Worm (Caenorhabditis elegans) whole organism, late embryonic: Measurements from ENCODE around the gene C03H5.4.

Source experiments
- ceh-22 ChIP-seq: sonication (generic microtip); optimal IDR thresholded peaks from 2 replicates; lab custom pipeline; 2017; ENCODE audit warnings: missing biosample characterization, missing genetic modification characterization
- ceh-48 ChIP-seq: sonication (generic microtip); optimal IDR thresholded peaks from 2 replicates; lab custom pipeline; 2016; ENCODE audit warnings: missing genetic modification characterization, inconsistent platforms, missing compliant biosample characterization
- elt-2 ChIP-seq: sonication (generic microtip); optimal IDR thresholded peaks from 2 replicates; lab custom pipeline; 2016; ENCODE audit warnings: missing genetic modification reagents, missing genetic modification characterization, missing compliant biosample characterization
- fkh-10 ChIP-seq: fragments of 150-350 bp; optimal IDR thresholded peaks from 2 replicates; lab custom pipeline; 2014; ENCODE audit warnings: missing biosample characterization, missing genetic modification reagents, missing genetic modification characterization
- hlh-6 ChIP-seq: sonication (generic microtip); optimal IDR thresholded peaks from 2 replicates; lab custom pipeline; 2016; ENCODE audit warnings: missing genotype, missing genetic modification characterization, missing compliant biosample characterization
- lim-6 ChIP-seq: sonication (generic microtip); optimal IDR thresholded peaks from 2 replicates; lab custom pipeline; 2016; ENCODE audit warnings: missing genetic modification characterization, missing compliant biosample characterization
- nhr-11 ChIP-seq: fragments of 150-350 bp; optimal IDR thresholded peaks from 2 replicates; lab custom pipeline; 2014; ENCODE audit warnings: missing biosample characterization, missing genetic modification characterization
- nhr-232 ChIP-seq: sonication (generic microtip); optimal IDR thresholded peaks from 2 replicates; lab custom pipeline; 2016; ENCODE audit warnings: missing genetic modification characterization, missing compliant biosample characterization
- pha-2 ChIP-seq: sonication (generic microtip); optimal IDR thresholded peaks from 2 replicates; lab custom pipeline; 2017; ENCODE audit warnings: mild to moderate bottlenecking, missing genetic modification characterization, missing compliant biosample characterization
- pha-4 ChIP-seq: fragments of 150-350 bp; optimal IDR thresholded peaks from 2 replicates; lab custom pipeline; 2018; ENCODE audit warnings: missing biosample characterization, missing genetic modification reagents, missing genetic modification characterization
- pqm-1 ChIP-seq: sonication (generic microtip); optimal IDR thresholded peaks from 2 replicates; lab custom pipeline; 2016; ENCODE audit warnings: missing genetic modification characterization, missing compliant biosample characterization
- tbx-2 ChIP-seq: sonication (generic microtip); optimal IDR thresholded peaks from 2 replicates; lab custom pipeline; 2016; ENCODE audit warnings: missing genetic modification characterization, missing compliant biosample characterization
- tbx-7 ChIP-seq: sonication (generic microtip); optimal IDR thresholded peaks from 2 replicates; lab custom pipeline; 2016; ENCODE audit warnings: missing genotype, missing genetic modification characterization, missing compliant biosample characterization

DNA sequence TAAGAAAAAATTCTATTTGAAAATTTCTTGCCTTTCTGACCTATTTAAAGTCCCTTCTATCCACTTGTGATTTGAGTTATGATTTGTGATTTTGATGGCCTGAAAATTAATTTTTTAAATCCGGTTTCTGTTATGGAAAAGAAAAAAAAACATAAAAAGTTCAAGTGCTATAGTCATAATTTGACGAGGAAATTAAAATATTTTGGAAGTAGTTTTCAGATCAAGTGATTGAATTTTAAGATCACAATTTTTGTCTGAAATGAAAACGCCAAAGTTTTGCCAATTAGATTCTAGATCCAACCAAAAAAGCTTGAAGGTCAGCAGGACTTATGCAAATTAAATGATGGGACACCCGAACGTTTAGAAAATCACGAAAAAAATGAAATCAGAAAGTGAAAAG, 7.6 kb upstream of the C03H5.4 start, which contains the start of gene ptr-3:
- TF ChIP-seq tbx-2 (tag; lab: Kevin White, UChicago), result no peak
- TF ChIP-seq nhr-232 (tag; lab: Kevin White, UChicago), result no peak
- TF ChIP-seq ceh-22 (tag; lab: Kevin White, UChicago), result no peak
- TF ChIP-seq nhr-11 (tag; lab: Kevin White, UChicago), result no peak
- TF ChIP-seq pha-4 (tag; lab: Kevin White, UChicago), result no peak
- no peak for TF ChIP-seq fkh-10 (GFP tag; lab: Kevin White, UChicago)
- no peak for TF ChIP-seq tbx-7
- no peak for TF ChIP-seq ceh-48
- TF ChIP-seq lim-6 (tag; lab: Kevin White, UChicago), result no peak
- no peak for TF ChIP-seq elt-2
- no peak for TF ChIP-seq pha-2 (tag; lab: Kevin White, UChicago)
- no peak for TF ChIP-seq pqm-1 (tag; lab: Kevin White, UChicago)
- no peak for TF ChIP-seq hlh-6 (tag; lab: Kevin White, UChicago)
